Fruit fly (Drosophila melanogaster) whole organism, embryonic: ENCODE measurements around the gene TwdlB.

Experiments used
- C15 ChIP-seq: fragments of 200-800 bp; sonication (Bioruptor generic); IDR thresholded peaks from 3 replicates; pipeline ENCODE4 v1.3.6; 2022; ENCODE audit warnings: missing biosample characterization, missing genetic modification characterization
- CG10147 ChIP-seq: fragments of 200-800 bp; sonication (Bioruptor generic); optimal IDR thresholded peaks from 2 replicates; lab custom pipeline; 2019; ENCODE audit warnings: missing biosample characterization, mild to moderate bottlenecking, missing genetic modification characterization, moderate library complexity
- CG10209 ChIP-seq: fragments of 200-800 bp; sonication (Bioruptor generic); optimal IDR thresholded peaks from 3 replicates; lab custom pipeline; 2017; ENCODE audit warnings: missing biosample characterization, mild to moderate bottlenecking, missing genetic modification characterization, missing genetic modification reagents
- CG11456 ChIP-seq: fragments of 200-800 bp; sonication (Bioruptor generic); IDR thresholded peaks from 3 replicates; pipeline ENCODE4 v1.3.6; 2022; ENCODE audit warnings: missing biosample characterization, missing genetic modification characterization
- CG12104 ChIP-seq: fragments of 200-800 bp; sonication (Bioruptor generic); optimal IDR thresholded peaks from 3 replicates; lab custom pipeline; 2016; ENCODE audit warnings: missing biosample characterization, missing genetic modification characterization
- CG13123 ChIP-seq: fragments of 200-800 bp; sonication (Bioruptor generic); optimal IDR thresholded peaks from 2 replicates; lab custom pipeline; 2016; ENCODE audit warnings: missing biosample characterization, missing genetic modification characterization
- CG13424 ChIP-seq: fragments of 200-800 bp; sonication (Bioruptor generic); optimal IDR thresholded peaks from 2 replicates; lab custom pipeline; 2019; ENCODE audit warnings: missing biosample characterization, mild to moderate bottlenecking, missing genetic modification characterization, moderate library complexity
- CG15073 ChIP-seq: fragments of 200-800 bp; sonication (Bioruptor generic); optimal IDR thresholded peaks from 2 replicates; lab custom pipeline; 2016; ENCODE audit warnings: missing biosample characterization, missing genetic modification characterization
- CG17186 ChIP-seq: fragments of 200-800 bp; sonication (Bioruptor generic); optimal IDR thresholded peaks from 3 replicates; lab custom pipeline; 2017; ENCODE audit warnings: missing biosample characterization, missing genetic modification reagents, missing genetic modification characterization
- CG1792 ChIP-seq: fragments of 200-800 bp; sonication (Bioruptor generic); optimal IDR thresholded peaks from 2 replicates; lab custom pipeline; 2016; ENCODE audit warnings: missing biosample characterization, missing genetic modification characterization
- CG18764 ChIP-seq: fragments of 200-800 bp; sonication (Bioruptor generic); optimal IDR thresholded peaks from 3 replicates; lab custom pipeline; 2016; ENCODE audit warnings: missing biosample characterization, missing genetic modification characterization
- CG32772 ChIP-seq: fragments of 200-800 bp; sonication (Bioruptor generic); IDR thresholded peaks from 2 replicates; pipeline ENCODE4 v1.3.6; 2022; ENCODE audit warnings: missing biosample characterization, missing genetic modification characterization
- CG4328 ChIP-seq: fragments of 200-800 bp; sonication (Bioruptor generic); optimal IDR thresholded peaks from 3 replicates; lab custom pipeline; 2017; ENCODE audit warnings: missing biosample characterization, missing genetic modification reagents, missing genetic modification characterization
- CG4707 ChIP-seq: fragments of 200-800 bp; sonication (Bioruptor generic); optimal IDR thresholded peaks from 2 replicates; lab custom pipeline; 2018; ENCODE audit warnings: missing biosample characterization, mild to moderate bottlenecking, missing genetic modification characterization, moderate library complexity
- CG4854 ChIP-seq: fragments of 200-800 bp; sonication (Bioruptor generic); optimal IDR thresholded peaks from 2 replicates; lab custom pipeline; 2016; ENCODE audit warnings: missing biosample characterization, missing genetic modification characterization, inconsistent platforms
- CG6254 ChIP-seq: fragments of 200-800 bp; sonication (Bioruptor generic); optimal IDR thresholded peaks from 3 replicates; lab custom pipeline; 2017; ENCODE audit warnings: mild to moderate bottlenecking, missing biosample characterization, missing genetic modification reagents, missing genetic modification characterization
- CG7556 ChIP-seq: fragments of 200-800 bp; sonication (Bioruptor generic); optimal IDR thresholded peaks from 2 replicates; lab custom pipeline; 2017; ENCODE audit warnings: missing biosample characterization, mild to moderate bottlenecking, missing genetic modification characterization
- CG8089 ChIP-seq: fragments of 200-800 bp; sonication (Bioruptor generic); optimal IDR thresholded peaks from 3 replicates; lab custom pipeline; 2016; ENCODE audit warnings: missing biosample characterization, missing genetic modification characterization
- CG9437 ChIP-seq: fragments of 200-800 bp; sonication (Bioruptor generic); optimal IDR thresholded peaks from 2 replicates; lab custom pipeline; 2018; ENCODE audit warnings: missing biosample characterization, mild to moderate bottlenecking, missing genetic modification characterization
- CG9932 ChIP-seq: fragments of 200-800 bp; sonication (Bioruptor generic); IDR thresholded peaks from 2 replicates; pipeline ENCODE4 v1.3.6; 2022; ENCODE audit warnings: missing biosample characterization, missing genetic modification characterization
- Dad ChIP-seq: fragments of 200-800 bp; sonication (Bioruptor generic); optimal IDR thresholded peaks from 3 replicates; lab custom pipeline; 2016; ENCODE audit warnings: missing biosample characterization, missing genetic modification characterization
- Dip2 ChIP-seq: fragments of 200-800 bp; sonication (Bioruptor generic); IDR thresholded peaks from 2 replicates; pipeline ENCODE4 v1.3.6; 2022; ENCODE audit warnings: missing biosample characterization, missing genetic modification characterization
- Dip3 ChIP-seq: fragments of 200-800 bp; sonication (Bioruptor generic); optimal IDR thresholded peaks from 3 replicates; lab custom pipeline; 2016; ENCODE audit warnings: missing biosample characterization, missing genetic modification characterization
- ERR ChIP-seq: fragments of 200-800 bp; sonication (Bioruptor generic); optimal IDR thresholded peaks from 2 replicates; lab custom pipeline; 2016; ENCODE audit warnings: missing biosample characterization, missing genetic modification characterization
- Eip74EF ChIP-seq, 2 experiments: fragments of 200-800 bp in 1 of 2; fragments of >200 bp in 1 of 2; sonication (Bioruptor generic) in 1 of 2; optimal IDR thresholded peaks; 2 replicates each; lab custom pipeline; 2017 to 2019; ENCODE audit warnings: missing biosample characterization in 2 of 2, missing genetic modification characterization in 2 of 2, mild to moderate bottlenecking in 1 of 2, moderate library complexity in 1 of 2
- Fer3 ChIP-seq: fragments of 200-800 bp; sonication (Bioruptor generic); optimal IDR thresholded peaks from 2 replicates; lab custom pipeline; 2018; ENCODE audit warnings: missing biosample characterization, mild to moderate bottlenecking, missing genetic modification characterization, moderate library complexity
- HLH3B ChIP-seq: fragments of 200-800 bp; sonication (Bioruptor generic); IDR thresholded peaks from 2 replicates; pipeline ENCODE4 v1.3.6; 2022; ENCODE audit warnings: missing biosample characterization, missing genetic modification characterization
- Hr3 ChIP-seq: fragments of 200-800 bp; sonication (Bioruptor generic); optimal IDR thresholded peaks from 3 replicates; lab custom pipeline; 2016; ENCODE audit warnings: missing biosample characterization, missing genetic modification characterization
- Hr39 ChIP-seq: fragments of >200 bp; optimal IDR thresholded peaks from 2 replicates; lab custom pipeline; 2017
- Meics ChIP-seq: fragments of 200-800 bp; sonication (Bioruptor generic); optimal IDR thresholded peaks from 2 replicates; lab custom pipeline; 2017; ENCODE audit warnings: missing biosample characterization, mild to moderate bottlenecking, missing genetic modification characterization
- Poxn ChIP-seq: fragments of 200-800 bp; sonication (Bioruptor generic); IDR thresholded peaks from 2 replicates; pipeline ENCODE4 v1.3.6; 2022; ENCODE audit warnings: missing biosample characterization, missing genetic modification characterization
- Ptx1 ChIP-seq: fragments of 200-800 bp; sonication (Bioruptor generic); IDR thresholded peaks from 2 replicates; pipeline ENCODE4 v1.3.6; 2022; ENCODE audit warnings: missing biosample characterization, missing genetic modification characterization
- ac ChIP-seq: fragments of 200-800 bp; sonication (Bioruptor generic); optimal IDR thresholded peaks from 3 replicates; lab custom pipeline; 2017; ENCODE audit warnings: missing biosample characterization, mild to moderate bottlenecking, missing genetic modification characterization
- ap ChIP-seq: fragments of 200-800 bp; sonication (Bioruptor generic); IDR thresholded peaks from 2 replicates; pipeline ENCODE4 v1.3.6; 2022; ENCODE audit warnings: missing biosample characterization, missing genetic modification characterization
- btn ChIP-seq: fragments of 200-800 bp; sonication (Bioruptor generic); optimal IDR thresholded peaks from 2 replicates; lab custom pipeline; 2016; ENCODE audit warnings: missing biosample characterization, missing genetic modification characterization
- da ChIP-seq: fragments of 200-800 bp; sonication (Bioruptor generic); optimal IDR thresholded peaks from 2 replicates; lab custom pipeline; 2016; ENCODE audit warnings: missing biosample characterization, missing genetic modification characterization
- ftz-f1 ChIP-seq: fragments of 200-800 bp; sonication (Bioruptor generic); optimal IDR thresholded peaks from 2 replicates; lab custom pipeline; 2016; ENCODE audit warnings: missing biosample characterization, missing genetic modification characterization
- fu2 ChIP-seq: fragments of 200-800 bp; sonication (Bioruptor generic); optimal IDR thresholded peaks from 2 replicates; lab custom pipeline; 2016; ENCODE audit warnings: missing biosample characterization, missing genetic modification characterization
- gcm ChIP-seq: fragments of 200-800 bp; sonication (Bioruptor generic); optimal IDR thresholded peaks from 2 replicates; lab custom pipeline; 2019; ENCODE audit warnings: missing biosample characterization, mild to moderate bottlenecking, missing genetic modification characterization, moderate library complexity
- jigr1 ChIP-seq: fragments of 200-800 bp; sonication (Bioruptor generic); IDR thresholded peaks from 3 replicates; pipeline ENCODE4 v1.3.6; 2022; ENCODE audit warnings: missing biosample characterization, missing genetic modification characterization
- lola ChIP-seq, 3 experiments: fragments of >200 bp in 2 of 3; fragments of 200-800 bp in 1 of 3; sonication (Bioruptor generic) in 1 of 3; optimal IDR thresholded peaks; 2 replicates each; lab custom pipeline; 2017 to 2019; ENCODE audit warnings: missing biosample characterization in 3 of 3, missing genetic modification characterization in 3 of 3, mild to moderate bottlenecking in 1 of 3, moderate library complexity in 1 of 3
- mam ChIP-seq: fragments of 200-800 bp; sonication (Bioruptor generic); optimal IDR thresholded peaks from 3 replicates; lab custom pipeline; 2016; ENCODE audit warnings: missing biosample characterization, missing genetic modification characterization
- mld ChIP-seq: fragments of 200-800 bp; sonication (Bioruptor generic); IDR thresholded peaks from 3 replicates; pipeline ENCODE4 v1.3.6; 2022; ENCODE audit warnings: missing biosample characterization, missing genetic modification characterization; ENCODE audit not compliant: partially characterized antibody
- nerfin-2 ChIP-seq: fragments of 200-800 bp; sonication (Bioruptor generic); IDR thresholded peaks from 2 replicates; pipeline ENCODE4 v1.3.6; 2022; ENCODE audit warnings: missing biosample characterization, missing genetic modification characterization; ENCODE audit not compliant: partially characterized antibody
- onecut ChIP-seq: fragments of 200-800 bp; sonication (Bioruptor generic); IDR thresholded peaks from 2 replicates; pipeline ENCODE4 v1.3.6; 2022; ENCODE audit warnings: missing biosample characterization, missing genetic modification characterization
- org-1 ChIP-seq: fragments of 200-800 bp; sonication (Bioruptor generic); optimal IDR thresholded peaks from 2 replicates; lab custom pipeline; 2017; ENCODE audit warnings: missing biosample characterization, missing genetic modification characterization
- pita ChIP-seq: fragments of 200-800 bp; sonication (Bioruptor generic); optimal IDR thresholded peaks from 2 replicates; lab custom pipeline; 2017; ENCODE audit warnings: missing biosample characterization, mild to moderate bottlenecking, missing genetic modification characterization
- repo ChIP-seq: fragments of 200-800 bp; sonication (Bioruptor generic); optimal IDR thresholded peaks from 2 replicates; lab custom pipeline; 2016; ENCODE audit warnings: missing biosample characterization, missing genetic modification characterization
- sug ChIP-seq: fragments of 200-800 bp; optimal IDR thresholded peaks from 2 replicates; lab custom pipeline; 2019; ENCODE audit warnings: missing biosample characterization, mild to moderate bottlenecking, missing genetic modification characterization, moderate library complexity
- unpg ChIP-seq: fragments of 200-800 bp; sonication (Bioruptor generic); optimal IDR thresholded peaks from 3 replicates; lab custom pipeline; 2018; ENCODE audit warnings: missing biosample characterization, mild to moderate bottlenecking, missing genetic modification characterization, moderate library complexity
- wdn ChIP-seq: fragments of 200-800 bp; sonication (Bioruptor generic); IDR thresholded peaks from 2 replicates; pipeline ENCODE4 v1.3.6; 2022; ENCODE audit warnings: missing biosample characterization, missing genetic modification characterization
- yki ChIP-seq: fragments of >200 bp; optimal IDR thresholded peaks from 3 replicates; lab custom pipeline; 2018

Gene TwdlB

dm6 chr3R:26654594-26654993 lies 31.3 kb upstream of the TwdlB start (continued):
- 0 out of 2 replicates have a peak, but pooled peaks have one; percentile 18 for TF ChIP-seq wdn
- no peak for TF ChIP-seq da (GFP tag; lab: Kevin White, UChicago)
- peak; percentile 3 for TF ChIP-seq repo (GFP tag; lab: Kevin White, UChicago)
- no peak for TF ChIP-seq Dad (GFP tag; lab: Kevin White, UChicago)
- TF ChIP-seq CG11456 (GFP tag; lab: Robert Waterston, UW): peak; percentile 30; the same call in 1 of the 3 replicates
- peak; percentile 55 for TF ChIP-seq CG10209 (GFP tag; lab: Kevin White, UChicago)
- no peak for TF ChIP-seq Hr39 (lab: Kevin White, UChicago)
- no peak for TF ChIP-seq nerfin-2
- peak; percentile 6 for TF ChIP-seq CG18764 (GFP tag; lab: Kevin White, UChicago)
- TF ChIP-seq Dip3 (GFP tag; lab: Kevin White, UChicago): peak; percentile 32
- peak; percentile 80 for TF ChIP-seq HLH3B (GFP tag; lab: Robert Waterston, UW)
- TF ChIP-seq mld (GFP tag; lab: Robert Waterston, UW): no peak
- TF ChIP-seq ap (GFP tag; lab: Robert Waterston, UW): no peak
- TF ChIP-seq Fer3: peak; percentile 57
- TF ChIP-seq CG8089 (GFP tag; lab: Kevin White, UChicago): no peak
- no peak for TF ChIP-seq gcm (GFP tag; lab: Kevin White, UChicago)
- no peak for TF ChIP-seq CG13123 (GFP tag; lab: Kevin White, UChicago)
- TF ChIP-seq Eip74EF (GFP tag; optimal IDR thresholded peaks at IDR 0.05; lab: Kevin White, UChicago): no peak
- TF ChIP-seq pita: no peak
- TF ChIP-seq ac (GFP tag; lab: Kevin White, UChicago): no peak
- TF ChIP-seq Dip2 (GFP tag; lab: Robert Waterston, UW): no peak
- no peak for TF ChIP-seq Poxn (GFP tag; lab: Robert Waterston, UW)
- no peak for TF ChIP-seq CG4707 (GFP tag; lab: Kevin White, UChicago)
- TF ChIP-seq CG7556 (GFP tag; lab: Kevin White, UChicago): peak; percentile 51
- peak; percentile 52 for TF ChIP-seq CG9932 (GFP tag; lab: Robert Waterston, UW)
- TF ChIP-seq CG4328 (GFP tag; lab: Kevin White, UChicago): no peak
- TF ChIP-seq ERR (GFP tag; lab: Kevin White, UChicago): no peak
- 0 out of 2 replicates have a peak, but pooled peaks have one; percentile 14 for TF ChIP-seq onecut (GFP tag; lab: Robert Waterston, UW)
- TF ChIP-seq ftz-f1 (GFP tag; lab: Kevin White, UChicago): no peak
- peak; percentile 17 for TF ChIP-seq btn (GFP tag; lab: Kevin White, UChicago)
- peak; percentile 25 for TF ChIP-seq Hr3
- TF ChIP-seq lola (GFP tag; optimal IDR thresholded peaks at IDR 0.05; lab: Kevin White, UChicago): no peak
- TF ChIP-seq CG15073 (GFP tag; lab: Kevin White, UChicago): no peak
- TF ChIP-seq fu2 (GFP tag; lab: Kevin White, UChicago): peak; percentile 7
- peak; percentile 36 for TF ChIP-seq CG10147
- peak; percentile 52 for TF ChIP-seq org-1
- TF ChIP-seq CG17186: no peak
- TF ChIP-seq C15 (GFP tag; lab: Robert Waterston, UW): no peak
- TF ChIP-seq CG9437: no peak
- TF ChIP-seq CG12104 (GFP tag; lab: Kevin White, UChicago): no peak
- TF ChIP-seq CG4854: no peak
- no peak for TF ChIP-seq CG6254 (GFP tag; lab: Kevin White, UChicago)
- TF ChIP-seq jigr1: no peak
- peak; percentile 71 for TF ChIP-seq Ptx1 (GFP tag; lab: Robert Waterston, UW)
- no peak for TF ChIP-seq yki (lab: Kevin White, UChicago)
- TF ChIP-seq CG32772 (GFP tag; lab: Robert Waterston, UW): peak; percentile 48; the same call in 1 of the 2 replicates
- peak; percentile 37 for TF ChIP-seq CG13424
- peak; percentile 57 for TF ChIP-seq unpg (GFP tag; lab: Kevin White, UChicago)
- no peak for TF ChIP-seq sug (tag; lab: Kevin White, UChicago)
- peak; percentile 52 for TF ChIP-seq mam (GFP tag; lab: Kevin White, UChicago)
- no peak for TF ChIP-seq CG1792
- peak; percentile 65 for TF ChIP-seq Meics (GFP tag; lab: Kevin White, UChicago)
